Fruit fly (Drosophila melanogaster): Measurements from ENCODE around the gene nej.

DNA sequence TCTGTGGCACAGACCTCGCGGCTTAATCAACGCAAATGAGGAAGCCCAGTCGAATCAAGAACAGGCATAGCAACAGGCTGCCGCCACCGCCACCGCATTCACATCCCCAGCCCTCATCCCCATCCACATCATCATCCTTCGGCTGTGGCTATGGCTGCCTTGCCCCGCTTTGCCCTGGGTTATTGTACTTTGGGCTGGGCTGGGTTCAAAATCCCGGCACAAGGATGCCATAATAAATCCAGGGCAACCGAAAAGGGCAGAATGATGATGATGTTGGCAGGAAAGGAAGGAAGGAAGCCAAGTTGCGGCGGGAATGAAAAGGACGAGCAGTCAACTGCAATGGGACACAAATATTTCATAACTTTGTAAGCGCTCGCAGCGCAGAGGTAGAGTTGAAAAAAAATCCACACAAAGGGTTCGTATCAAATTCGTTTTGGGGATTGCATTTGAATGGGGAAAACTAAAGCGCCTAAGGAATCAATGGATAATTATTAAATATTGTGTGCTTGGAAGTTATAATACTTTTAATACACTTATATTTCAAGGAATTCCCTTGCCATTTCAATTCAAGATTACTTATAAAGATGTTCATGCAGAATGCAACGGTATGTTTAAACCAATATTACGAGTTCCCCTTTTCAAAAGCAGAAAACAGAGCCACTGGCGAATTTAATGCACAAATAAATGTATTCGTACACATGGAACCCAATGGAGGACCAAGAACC is 30.7 kb downstream of the nej start:
- no peak for TF ChIP-seq h (optimal IDR thresholded peaks at IDR 0.05)
- no peak for TF ChIP-seq psq (optimal IDR thresholded peaks at IDR 0.05)
- no peak for TF ChIP-seq insv (optimal IDR thresholded peaks at IDR 0.05)
- no peak for TF ChIP-seq ttk (optimal IDR thresholded peaks at IDR 0.05)
- no peak for TF ChIP-seq Sin3A (optimal IDR thresholded peaks at IDR 0.05)

Data from Kc167 (cell line).